Fruit fly (Drosophila melanogaster): Measurements from ENCODE around the gene CG11658.

The CG11658 gene

dm6 chr3L:11715187-11715586 lies 6.8 kb upstream of the CG11658 start, which contains the start of gene CG14132 (continued):
- TF ChIP-seq CG7745 (tag; optimal IDR thresholded peaks at IDR 0.05) (no peak), tx (GFP tag; optimal IDR thresholded peaks at IDR 0.05) (no peak), Deaf1 (tag; optimal IDR thresholded peaks at IDR 0.05) (peak; percentile 9), CG14667 (GFP tag; IDR thresholded peaks at IDR 0.05) (no peak), CG11560 (tag; IDR thresholded peaks at IDR 0.05) (no peak), CG31224 (GFP tag; IDR thresholded peaks at IDR 0.05) (no peak), ewg (GFP tag; optimal IDR thresholded peaks at IDR 0.05) (no peak), Hey (tag; optimal IDR thresholded peaks at IDR 0.05) (no peak), CG1647 (GFP tag; optimal IDR thresholded peaks at IDR 0.05) (no peak), Atf3 (GFP tag; optimal IDR thresholded peaks at IDR 0.05) (no peak), ci (GFP tag; IDR thresholded peaks at IDR 0.05) (0 out of 3 replicates have a peak, but pooled peaks have one; percentile 40), NFAT (GFP tag; IDR thresholded peaks at IDR 0.05) (0 out of 2 replicates have a peak, but pooled peaks have one; percentile 43), Ssrp (tag; optimal IDR thresholded peaks at IDR 0.05) (no peak), Sry-δ (GFP tag; optimal IDR thresholded peaks at IDR 0.05) (no peak), vvl (GFP tag; IDR thresholded peaks at IDR 0.05) (peak; percentile 48)

dm6 chr3L:11712839-11713238 lies 4.5 kb upstream of the CG11658 start:
- peak; percentile 34 for TF ChIP-seq sens (GFP tag)
- TF ChIP-seq lab (GFP tag; optimal IDR thresholded peaks at IDR 0.05), result no peak

- no peak for TF ChIP-seq salm (tag; optimal IDR thresholded peaks at IDR 0.05)
- TF ChIP-seq CG4282 (GFP tag; optimal IDR thresholded peaks at IDR 0.05), result no peak
- no peak for TF ChIP-seq CG32772 (GFP tag; IDR thresholded peaks at IDR 0.05)
- peak in 1 of 2 experiments; percentile 11 for TF ChIP-seq Eip74EF (GFP tag; optimal IDR thresholded peaks at IDR 0.05)
- 0 out of 2 replicates have a peak, but pooled peaks have one; percentile 37 for TF ChIP-seq sob (GFP tag; IDR thresholded peaks at IDR 0.05)
- TF ChIP-seq Atf6 (GFP tag; IDR thresholded peaks at IDR 0.05), result peak; percentile 54; the same call in 1 of the 2 replicates
- no peak for TF ChIP-seq bcd (GFP tag; optimal IDR thresholded peaks at IDR 0.05)
- TF ChIP-seq slbo (GFP tag; IDR thresholded peaks at IDR 0.05), result 0 out of 2 replicates have a peak, but pooled peaks have one; percentile 31
- TF ChIP-seq CG12236 (GFP tag; optimal IDR thresholded peaks at IDR 0.05), result no peak
- no peak for TF ChIP-seq CG9817 (tag; optimal IDR thresholded peaks at IDR 0.05)
- TF ChIP-seq CG3407 (GFP tag; optimal IDR thresholded peaks at IDR 0.05), result no peak
- no peak for TF ChIP-seq CG6813 (GFP tag; optimal IDR thresholded peaks at IDR 0.05)
- TF ChIP-seq stc (GFP tag; IDR thresholded peaks at IDR 0.05), result 0 out of 2 replicates have a peak, but pooled peaks have one; percentile 21
- TF ChIP-seq dati (GFP tag; IDR thresholded peaks at IDR 0.05), result no peak
- no peak for TF ChIP-seq NK7.1 (GFP tag; optimal IDR thresholded peaks at IDR 0.05)
- TF ChIP-seq CG15073 (GFP tag; optimal IDR thresholded peaks at IDR 0.05), result no peak
- TF ChIP-seq CG10543 (GFP tag; optimal IDR thresholded peaks at IDR 0.05), result peak; percentile 10
- TF ChIP-seq CG12071 (GFP tag; optimal IDR thresholded peaks at IDR 0.05), result no peak
- TF ChIP-seq Spps (tag; optimal IDR thresholded peaks at IDR 0.05), result no peak
- TF ChIP-seq CG18764 (GFP tag; optimal IDR thresholded peaks at IDR 0.05), result no peak
- TF ChIP-seq Rfx (GFP tag; IDR thresholded peaks at IDR 0.05), result peak; percentile 37; the same call in 1 of the 2 replicates
- peak; percentile 81 for TF ChIP-seq CG18011 (GFP tag; optimal IDR thresholded peaks at IDR 0.05)
- no peak for TF ChIP-seq Hr51 (GFP tag; optimal IDR thresholded peaks at IDR 0.05)
- peak; percentile 36; the same call in 1 of the 2 replicates for TF ChIP-seq NFAT (GFP tag; IDR thresholded peaks at IDR 0.05)
- peak; percentile 47; the same call in 1 of the 4 replicates for TF ChIP-seq chinmo (GFP tag; IDR thresholded peaks at IDR 0.05; ENCODE audit: partially characterized antibody)
- TF ChIP-seq Dbx (GFP tag; IDR thresholded peaks at IDR 0.05), result peak; percentile 55; the same call in 1 of the 3 replicates
- TF ChIP-seq CG14441 (GFP tag; IDR thresholded peaks at IDR 0.05), result no peak
- 0 out of 2 replicates have a peak, but pooled peaks have one; percentile 16 for TF ChIP-seq klu (GFP tag; IDR thresholded peaks at IDR 0.05)
- TF ChIP-seq CG10274 (GFP tag; optimal IDR thresholded peaks at IDR 0.05), result no peak
- peak; percentile 50; the same call in 1 of the 2 replicates for TF ChIP-seq vvl (GFP tag; IDR thresholded peaks at IDR 0.05)
- TF ChIP-seq Med (GFP tag), result peak; percentile 60
- peak; percentile 54; the same call in 1 of the 3 replicates for TF ChIP-seq ci (GFP tag; IDR thresholded peaks at IDR 0.05)
- TF ChIP-seq CG11504 (tag; optimal IDR thresholded peaks at IDR 0.05), result no peak
Measured at dm6 chr3L:11711789-11712188, 3.4 kb upstream of the CG11658 start.

Measured in whole organism, embryonic.